Worm (Caenorhabditis elegans) whole organism, L4 larva: ENCODE measurements around the gene ilkp-1.

ENCODE experiments used
- ama-1 ChIP-seq: fragments of 150-350 bp; optimal IDR thresholded peaks from 2 replicates; lab custom pipeline; 2014; ENCODE audit warnings: inconsistent platforms, mixed read lengths
- arid-1 ChIP-seq: fragments of 200-800 bp; sonication (Bioruptor generic); conservative IDR thresholded peaks from 2 replicates; pipeline ENCODE4 v1.3.6; 2022; ENCODE audit warnings: missing genetic modification reagents, missing genetic modification characterization, missing compliant biosample characterization
- ceh-32 ChIP-seq: sonication (generic microtip); optimal IDR thresholded peaks from 2 replicates; lab custom pipeline; 2016; ENCODE audit warnings: mild to moderate bottlenecking, missing genetic modification characterization, missing compliant biosample characterization; ENCODE audit not compliant: poor library complexity
- daf-8 ChIP-seq: fragments of 200-800 bp; sonication (Bioruptor generic); IDR thresholded peaks from 2 replicates; pipeline ENCODE4 v1.3.6; 2022; ENCODE audit warnings: missing genetic modification characterization, missing compliant biosample characterization
- dpl-1 ChIP-seq: fragments of 150-350 bp; optimal IDR thresholded peaks from 2 replicates; lab custom pipeline; 2014; ENCODE audit warnings: missing biosample characterization, missing genetic modification reagents, missing genetic modification characterization
- nhr-28 ChIP-seq: fragments of 150-350 bp; optimal IDR thresholded peaks from 2 replicates; lab custom pipeline; 2014; ENCODE audit warnings: missing biosample characterization, missing genetic modification characterization
- pha-4 ChIP-seq, 2 experiments: fragments of 150-350 bp in 1 of 2; fragments of 200-800 bp in 1 of 2; sonication (Bioruptor generic) in 1 of 2; IDR thresholded peaks in 1 of 2; optimal IDR thresholded peaks in 1 of 2; 2 replicates each; pipeline versions ENCODE4 v1.3.6 to Lab custom; 2014 to 2022; ENCODE audit warnings: missing genetic modification characterization in 2 of 2, missing genetic modification reagents in 2 of 2, missing biosample characterization in 1 of 2, missing compliant biosample characterization in 1 of 2
- skn-1 ChIP-seq: fragments of 150-350 bp; optimal IDR thresholded peaks from 2 replicates; lab custom pipeline; 2014; ENCODE audit warnings: missing biosample characterization, missing genetic modification characterization
- spr-1 ChIP-seq: sonication (generic microtip); optimal IDR thresholded peaks from 2 replicates; lab custom pipeline; 2016; ENCODE audit warnings: mild to moderate bottlenecking, missing genetic modification characterization, missing compliant biosample characterization
- zfp-3 ChIP-seq: fragments of 200-800 bp; sonication (Bioruptor generic); conservative IDR thresholded peaks from 2 replicates; pipeline ENCODE4 v1.3.6; 2022; ENCODE audit warnings: missing genetic modification reagents, missing genetic modification characterization, missing compliant biosample characterization
- ztf-11 ChIP-seq: fragments of 150-350 bp; optimal IDR thresholded peaks from 2 replicates; lab custom pipeline; 2014; ENCODE audit warnings: missing biosample characterization, missing genetic modification characterization

- TF ChIP-seq zfp-3 (GFP tag; lab: Robert Waterston, UW) = no peak
- no peak for TF ChIP-seq ama-1 (lab: Kevin White, UChicago)
- no peak for TF ChIP-seq daf-8
- no peak for TF ChIP-seq skn-1
- no peak for TF ChIP-seq arid-1 (GFP tag; lab: Robert Waterston, UW)
- TF ChIP-seq spr-1 = no peak
- no peak for TF ChIP-seq pha-4 (GFP tag; IDR thresholded peaks at IDR 0.05; lab: Robert Waterston, UW)
- TF ChIP-seq pha-4 (tag; optimal IDR thresholded peaks at IDR 0.05; lab: Kevin White, UChicago) = no peak
- TF ChIP-seq ceh-32 (tag; lab: Kevin White, UChicago) = no peak
- no peak for TF ChIP-seq dpl-1 (GFP tag; lab: Kevin White, UChicago)
- no peak for TF ChIP-seq ztf-11 (tag; lab: Kevin White, UChicago)
- no peak for TF ChIP-seq nhr-28 (tag; lab: Kevin White, UChicago)
Observed at ce11 chrII:11101171-11101570, 51.1 kb downstream of the ilkp-1 start.
